ENCODE assay signal across 1 fruit fly cellular context in the genomic region with DNA sequence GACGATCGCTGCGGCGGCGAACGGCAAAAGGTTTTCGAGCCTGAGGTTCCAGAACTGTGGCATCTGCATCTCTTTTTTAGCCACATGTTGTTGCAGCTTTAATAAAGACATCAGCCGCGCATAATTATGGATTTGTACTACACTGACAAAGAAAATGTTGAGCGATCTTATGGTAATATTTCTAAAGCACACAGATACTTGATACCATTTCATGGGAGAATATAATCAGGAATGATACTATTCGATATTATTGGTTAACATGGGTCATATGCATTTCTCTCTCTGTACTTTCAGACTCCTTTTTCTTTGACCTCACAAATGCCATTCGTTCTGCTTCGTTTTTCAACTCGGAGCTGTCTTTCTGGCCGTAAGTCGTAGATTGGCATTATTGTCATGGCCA.
A peak's percentile ranks its signal among the peaks of the same experiment; 100 is the strongest.
TF ChIP-seq lines count a peak whose summit lies in the region.

No protein-coding gene starts in this region.

TF ChIP-seq in whole organism, embryonic, 481 proteins besides CTCF, POLR2A, EP300 and RAD21 (continued from another document and continues in another):
- TF ChIP-seq ftz-f1 (GFP tag; optimal IDR thresholded peaks at IDR 0.05; lab: Kevin White, UChicago) (no peak), CG4404 (GFP tag; IDR thresholded peaks at IDR 0.05; lab: Robert Waterston, UW) (peak; percentile 37; the same call in 1 of the 2 replicates), CG5245 (GFP tag; optimal IDR thresholded peaks at IDR 0.05; lab: Kevin White, UChicago) (peak; percentile 51), gsb-n (tag; optimal IDR thresholded peaks at IDR 0.05; lab: Kevin White, UChicago) (peak; percentile 87), pb (GFP tag; optimal IDR thresholded peaks at IDR 0.05; lab: Kevin White, UChicago) (no peak), CG10565 (GFP tag; optimal IDR thresholded peaks at IDR 0.05; lab: Kevin White, UChicago) (no peak), zen2 (GFP tag; IDR thresholded peaks at IDR 0.05; lab: Robert Waterston, UW; ENCODE audit: partially characterized antibody) (no peak), CG17385 (GFP tag; optimal IDR thresholded peaks at IDR 0.05; lab: Kevin White, UChicago) (peak; percentile 27), Mrtf (GFP tag; IDR thresholded peaks at IDR 0.05; lab: Robert Waterston, UW) (no peak), CG31224 (GFP tag; IDR thresholded peaks at IDR 0.05; lab: Robert Waterston, UW) (no peak), Stat92E (GFP tag; optimal IDR thresholded peaks at IDR 0.05; lab: Kevin White, UChicago) (peak in 1 of 3 experiments; percentile 0), sisA (GFP tag; IDR thresholded peaks at IDR 0.05; lab: Robert Waterston, UW) (peak; percentile 53), CG2199 (GFP tag; IDR thresholded peaks at IDR 0.05; lab: Robert Waterston, UW) (no peak), CG12104 (GFP tag; optimal IDR thresholded peaks at IDR 0.05; lab: Kevin White, UChicago) (no peak), CG13894 (tag; optimal IDR thresholded peaks at IDR 0.05; lab: Kevin White, UChicago) (no peak), ind (GFP tag; optimal IDR thresholded peaks at IDR 0.05; lab: Kevin White, UChicago) (peak; percentile 2), CG17829 (tag; optimal IDR thresholded peaks at IDR 0.05; lab: Kevin White, UChicago) (peak; percentile 68), CG7556 (GFP tag; optimal IDR thresholded peaks at IDR 0.05; lab: Kevin White, UChicago) (peak; percentile 12), CG1603 (tag; optimal IDR thresholded peaks at IDR 0.05; lab: Kevin White, UChicago) (peak; percentile 84), hb (GFP tag; IDR thresholded peaks at IDR 0.05; lab: Robert Waterston, UW; ENCODE audit: partially characterized antibody) (no peak), CG11456 (GFP tag; IDR thresholded peaks at IDR 0.05; lab: Robert Waterston, UW) (no peak), CG7357 (GFP tag; IDR thresholded peaks at IDR 0.05; lab: Robert Waterston, UW) (no peak), CG43689 (GFP tag; IDR thresholded peaks at IDR 0.05; lab: Robert Waterston, UW) (no peak), ssp (GFP tag; IDR thresholded peaks at IDR 0.05; lab: Robert Waterston, UW) (0 out of 2 replicates have a peak, but pooled peaks have one; percentile 20), sim (GFP tag; IDR thresholded peaks at IDR 0.05; lab: Robert Waterston, UW) (peak; percentile 69), pum (GFP tag; optimal IDR thresholded peaks at IDR 0.05; lab: Kevin White, UChicago) (peak; percentile 31), run (tag; optimal IDR thresholded peaks at IDR 0.05; lab: Kevin White, UChicago) (no peak), Sry-δ (GFP tag; optimal IDR thresholded peaks at IDR 0.05; lab: Kevin White, UChicago) (no peak), CG17361 (GFP tag; IDR thresholded peaks at IDR 0.05; lab: Robert Waterston, UW) (0 out of 3 replicates have a peak, but pooled peaks have one; percentile 45), Xbp1 (GFP tag; optimal IDR thresholded peaks at IDR 0.05; lab: Kevin White, UChicago) (peak; percentile 35), Meics (GFP tag; optimal IDR thresholded peaks at IDR 0.05; lab: Kevin White, UChicago) (no peak), zf30C (GFP tag; optimal IDR thresholded peaks at IDR 0.05; lab: Kevin White, UChicago) (peak; percentile 64), Dll (GFP tag; IDR thresholded peaks at IDR 0.05; lab: Robert Waterston, UW; ENCODE audit: partially characterized antibody) (no peak), CG7928 (GFP tag; optimal IDR thresholded peaks at IDR 0.05; lab: Kevin White, UChicago) (no peak), hkb (optimal IDR thresholded peaks at IDR 0.05; lab: Kevin White, UChicago) (no peak), hkb (GFP tag; IDR thresholded peaks at IDR 0.05; lab: Robert Waterston, UW) (no peak), B-H2 (GFP tag; optimal IDR thresholded peaks at IDR 0.05; lab: Kevin White, UChicago) (no peak), CG9215 (GFP tag; IDR thresholded peaks at IDR 0.05; lab: Robert Waterston, UW) (no peak), CG1529 (GFP tag; optimal IDR thresholded peaks at IDR 0.05; lab: Kevin White, UChicago) (peak; percentile 20), CG15514 (GFP tag; optimal IDR thresholded peaks at IDR 0.05; lab: Kevin White, UChicago) (no peak), az2 (GFP tag; optimal IDR thresholded peaks at IDR 0.05; lab: Kevin White, UChicago) (peak; percentile 54), Atf6 (GFP tag; IDR thresholded peaks at IDR 0.05; lab: Robert Waterston, UW) (no peak), CG3163 (GFP tag; optimal IDR thresholded peaks at IDR 0.05; lab: Kevin White, UChicago) (no peak), prd (optimal IDR thresholded peaks at IDR 0.05; lab: Kevin White, UChicago) (no peak), prd (GFP tag; IDR thresholded peaks at IDR 0.05; lab: Robert Waterston, UW) (peak; percentile 84; the same call in 2 of the 3 replicates), gro (GFP tag; optimal IDR thresholded peaks at IDR 0.05; lab: Kevin White, UChicago) (no peak), tin (GFP tag; optimal IDR thresholded peaks at IDR 0.05; lab: Kevin White, UChicago) (peak; percentile 63), CG11247 (GFP tag; IDR thresholded peaks at IDR 0.05; lab: Robert Waterston, UW) (no peak), Ssrp (tag; optimal IDR thresholded peaks at IDR 0.05; lab: Kevin White, UChicago) (peak; percentile 47), sna (GFP tag; IDR thresholded peaks at IDR 0.05; lab: Robert Waterston, UW; ENCODE audit: partially characterized antibody) (no peak), NC2α (GFP tag; optimal IDR thresholded peaks at IDR 0.05; lab: Kevin White, UChicago) (no peak), CG31441 (GFP tag; IDR thresholded peaks at IDR 0.05; lab: Robert Waterston, UW) (peak; percentile 53; the same call in 1 of the 2 replicates), ewg (GFP tag; optimal IDR thresholded peaks at IDR 0.05; lab: Kevin White, UChicago) (peak; percentile 14), tll (GFP tag; optimal IDR thresholded peaks at IDR 0.05; lab: Kevin White, UChicago) (no peak), gcm (GFP tag; optimal IDR thresholded peaks at IDR 0.05; lab: Kevin White, UChicago) (peak; percentile 20), CG14710 (tag; optimal IDR thresholded peaks at IDR 0.05; lab: Kevin White, UChicago) (peak; percentile 63), z (GFP tag; IDR thresholded peaks at IDR 0.05; lab: Robert Waterston, UW) (no peak), unc-4 (GFP tag; IDR thresholded peaks at IDR 0.05; lab: Robert Waterston, UW; ENCODE audit: partially characterized antibody) (no peak), CG30431 (GFP tag; optimal IDR thresholded peaks at IDR 0.05; lab: Kevin White, UChicago) (peak; percentile 35), pfk (GFP tag; optimal IDR thresholded peaks at IDR 0.05; lab: Kevin White, UChicago) (no peak), CG14441 (GFP tag; IDR thresholded peaks at IDR 0.05; lab: Robert Waterston, UW) (no peak), Med (GFP tag; lab: Kevin White, UChicago) (peak; percentile 75), abd-A (tag; optimal IDR thresholded peaks at IDR 0.05; lab: Kevin White, UChicago) (no peak), PHDP (tag; optimal IDR thresholded peaks at IDR 0.05; lab: Kevin White, UChicago) (peak; percentile 9), CG13287 (GFP tag; IDR thresholded peaks at IDR 0.05; lab: Robert Waterston, UW; ENCODE audit: partially characterized antibody) (no peak), CG3838 (GFP tag; optimal IDR thresholded peaks at IDR 0.05; lab: Kevin White, UChicago) (no peak), HHEX (GFP tag; optimal IDR thresholded peaks at IDR 0.05; lab: Kevin White, UChicago) (no peak), hth (optimal IDR thresholded peaks at IDR 0.05; lab: Kevin White, UChicago) (no peak), org-1 (GFP tag; optimal IDR thresholded peaks at IDR 0.05; lab: Kevin White, UChicago) (no peak), CG2678 (tag; optimal IDR thresholded peaks at IDR 0.05; lab: Kevin White, UChicago) (peak; percentile 49), NfI (GFP tag; optimal IDR thresholded peaks at IDR 0.05; lab: Kevin White, UChicago) (peak; percentile 0), klu (GFP tag; IDR thresholded peaks at IDR 0.05; lab: Robert Waterston, UW) (no peak), CG7786 (GFP tag; optimal IDR thresholded peaks at IDR 0.05; lab: Kevin White, UChicago) (no peak), HLH54F (GFP tag; optimal IDR thresholded peaks at IDR 0.05; lab: Kevin White, UChicago) (no peak), CHES-1-like (GFP tag; optimal IDR thresholded peaks at IDR 0.05; lab: Kevin White, UChicago) (no peak), CG8290 (GFP tag; optimal IDR thresholded peaks at IDR 0.05; lab: Kevin White, UChicago) (no peak), CG8290 (tag; optimal IDR thresholded peaks at IDR 0.05; lab: Kevin White, UChicago) (peak in 1 of 2 experiments; percentile 28), tio (GFP tag; optimal IDR thresholded peaks at IDR 0.05; lab: Kevin White, UChicago) (peak; percentile 39), CG7271 (tag; optimal IDR thresholded peaks at IDR 0.05; lab: Kevin White, UChicago) (no peak), usp (GFP tag; optimal IDR thresholded peaks at IDR 0.05; lab: Kevin White, UChicago) (no peak), Fer3 (tag; optimal IDR thresholded peaks at IDR 0.05; lab: Kevin White, UChicago) (no peak), dimm (GFP tag; IDR thresholded peaks at IDR 0.05; lab: Robert Waterston, UW) (no peak), CG6765 (GFP tag; optimal IDR thresholded peaks at IDR 0.05; lab: Kevin White, UChicago) (no peak), CG12155 (GFP tag; optimal IDR thresholded peaks at IDR 0.05; lab: Kevin White, UChicago) (no peak), twi (tag; optimal IDR thresholded peaks at IDR 0.05; lab: Kevin White, UChicago) (peak; percentile 60), CG18476 (GFP tag; optimal IDR thresholded peaks at IDR 0.05; lab: Kevin White, UChicago) (no peak), CG6272 (GFP tag; IDR thresholded peaks at IDR 0.05; lab: Robert Waterston, UW) (no peak), CG6175 (GFP tag; IDR thresholded peaks at IDR 0.05; lab: Robert Waterston, UW) (no peak), al (GFP tag; IDR thresholded peaks at IDR 0.05; lab: Robert Waterston, UW) (no peak), Elba2 (GFP tag; optimal IDR thresholded peaks at IDR 0.05; lab: Kevin White, UChicago) (no peak), gem (tag; optimal IDR thresholded peaks at IDR 0.05; lab: Kevin White, UChicago) (peak; percentile 59), sr (GFP tag; IDR thresholded peaks at IDR 0.05; lab: Robert Waterston, UW) (no peak), Kr (GFP tag; optimal IDR thresholded peaks at IDR 0.05; lab: Kevin White, UChicago) (no peak), CG15073 (GFP tag; optimal IDR thresholded peaks at IDR 0.05; lab: Kevin White, UChicago) (no peak), cato (GFP tag; optimal IDR thresholded peaks at IDR 0.05; lab: Kevin White, UChicago; ENCODE audit: borderline replicate concordance) (no peak), CG7745 (tag; optimal IDR thresholded peaks at IDR 0.05; lab: Kevin White, UChicago) (no peak), CG10543 (GFP tag; optimal IDR thresholded peaks at IDR 0.05; lab: Kevin White, UChicago) (no peak), Xrp1 (GFP tag; IDR thresholded peaks at IDR 0.05; lab: Robert Waterston, UW) (peak; percentile 70), Neu2 (GFP tag; optimal IDR thresholded peaks at IDR 0.05; lab: Kevin White, UChicago; ENCODE audit: borderline replicate concordance) (no peak), bbx (GFP tag; IDR thresholded peaks at IDR 0.05; lab: Robert Waterston, UW; ENCODE audit: partially characterized antibody) (no peak), ken (GFP tag; IDR thresholded peaks at IDR 0.05; lab: Robert Waterston, UW) (0 out of 3 replicates have a peak, but pooled peaks have one; percentile 20), CG15479 (GFP tag; optimal IDR thresholded peaks at IDR 0.05; lab: Kevin White, UChicago) (no peak), phol (tag; optimal IDR thresholded peaks at IDR 0.05; lab: Kevin White, UChicago) (peak; percentile 65), ara (GFP tag; IDR thresholded peaks at IDR 0.05; lab: Robert Waterston, UW) (peak; percentile 62; the same call in 1 of the 2 replicates), Adf1 (GFP tag; IDR thresholded peaks at IDR 0.05; lab: Robert Waterston, UW) (no peak), Six4 (GFP tag; optimal IDR thresholded peaks at IDR 0.05; lab: Kevin White, UChicago) (peak; percentile 65), CG11093 (GFP tag; IDR thresholded peaks at IDR 0.05; lab: Robert Waterston, UW) (no peak), ro (GFP tag; IDR thresholded peaks at IDR 0.05; lab: Robert Waterston, UW) (no peak), esg (GFP tag; conservative IDR thresholded peaks at IDR 0.05; lab: Robert Waterston, UW) (no peak), Dip2 (GFP tag; IDR thresholded peaks at IDR 0.05; lab: Robert Waterston, UW) (no peak), CG2129 (GFP tag; IDR thresholded peaks at IDR 0.05; lab: Robert Waterston, UW; ENCODE audit: partially characterized antibody) (no peak), pita (GFP tag; optimal IDR thresholded peaks at IDR 0.05; lab: Kevin White, UChicago) (no peak), lola (GFP tag; optimal IDR thresholded peaks at IDR 0.05; lab: Kevin White, UChicago) (peak in 1 of 3 experiments; percentile 77), CG14050 (GFP tag; IDR thresholded peaks at IDR 0.05; lab: Robert Waterston, UW) (no peak), stwl (tag; optimal IDR thresholded peaks at IDR 0.05; lab: Kevin White, UChicago) (peak; percentile 2), CG6654 (GFP tag; optimal IDR thresholded peaks at IDR 0.05; lab: Kevin White, UChicago) (no peak), CG16813 (GFP tag; IDR thresholded peaks at IDR 0.05; lab: Robert Waterston, UW; ENCODE audit: partially characterized antibody) (no peak), Tbp (GFP tag; optimal IDR thresholded peaks at IDR 0.05; lab: Kevin White, UChicago) (no peak), Nf-YC (tag; optimal IDR thresholded peaks at IDR 0.05; lab: Kevin White, UChicago) (no peak), Antp (GFP tag; optimal IDR thresholded peaks at IDR 0.05; lab: Kevin White, UChicago) (peak; percentile 45), Opbp (GFP tag; IDR thresholded peaks at IDR 0.05; lab: Robert Waterston, UW; ENCODE audit: partially characterized antibody) (no peak), CG17912 (GFP tag; optimal IDR thresholded peaks at IDR 0.05; lab: Kevin White, UChicago) (no peak), ham (GFP tag; IDR thresholded peaks at IDR 0.05; lab: Robert Waterston, UW) (no peak), cas (GFP tag; IDR thresholded peaks at IDR 0.05; lab: Robert Waterston, UW) (no peak), grau (tag; optimal IDR thresholded peaks at IDR 0.05; lab: Kevin White, UChicago) (peak; percentile 44), CG12942 (GFP tag; optimal IDR thresholded peaks at IDR 0.05; lab: Kevin White, UChicago) (peak; percentile 29), fru (optimal IDR thresholded peaks at IDR 0.05; lab: Kevin White, UChicago) (no peak), CG15601 (tag; optimal IDR thresholded peaks at IDR 0.05; lab: Kevin White, UChicago) (peak; percentile 66), CG12391 (tag; optimal IDR thresholded peaks at IDR 0.05; lab: Kevin White, UChicago) (peak; percentile 58), Camta (GFP tag; optimal IDR thresholded peaks at IDR 0.05; lab: Kevin White, UChicago) (peak; percentile 43)
